Fruit fly (Drosophila melanogaster): ENCODE results near the gene CG12535.
A peak's percentile ranks its signal among the peaks of the same experiment; 100 is the strongest.

Gene CG12535

dm6 chrX:3476009-3476408 is 27.3 kb upstream of the CG12535 start (continued):
- TF ChIP-seq CG2120 (GFP tag; optimal IDR thresholded peaks at IDR 0.05) (no peak), CG7556 (GFP tag; optimal IDR thresholded peaks at IDR 0.05) (peak; percentile 13), NFAT (GFP tag; IDR thresholded peaks at IDR 0.05) (no peak), CG8290 (GFP tag; optimal IDR thresholded peaks at IDR 0.05) (no peak), CG8290 (tag; optimal IDR thresholded peaks at IDR 0.05) (peak in 1 of 2 experiments; percentile 11), CG10431 (GFP tag; optimal IDR thresholded peaks at IDR 0.05) (no peak), crol (GFP tag; IDR thresholded peaks at IDR 0.05) (no peak), Lim3 (GFP tag; IDR thresholded peaks at IDR 0.05) (no peak), CG18599 (GFP tag; optimal IDR thresholded peaks at IDR 0.05) (no peak), disco-r (GFP tag; optimal IDR thresholded peaks at IDR 0.05) (no peak), mam (GFP tag; optimal IDR thresholded peaks at IDR 0.05) (peak; percentile 7), CG13296 (GFP tag; optimal IDR thresholded peaks at IDR 0.05) (no peak), CG6765 (GFP tag; optimal IDR thresholded peaks at IDR 0.05) (no peak), GATAe (GFP tag; conservative IDR thresholded peaks at IDR 0.05) (no peak), CG18262 (tag; optimal IDR thresholded peaks at IDR 0.05) (peak; percentile 51), CG6683 (GFP tag; optimal IDR thresholded peaks at IDR 0.05) (no peak), otp (GFP tag; IDR thresholded peaks at IDR 0.05) (no peak), CG15269 (tag; optimal IDR thresholded peaks at IDR 0.05) (peak; percentile 39), da (GFP tag; optimal IDR thresholded peaks at IDR 0.05) (no peak), CG16815 (GFP tag; optimal IDR thresholded peaks at IDR 0.05) (peak; percentile 7), CG6175 (GFP tag; IDR thresholded peaks at IDR 0.05) (no peak), Usf (GFP tag; optimal IDR thresholded peaks at IDR 0.05) (no peak), emc (GFP tag; optimal IDR thresholded peaks at IDR 0.05) (no peak), rib (GFP tag; IDR thresholded peaks at IDR 0.05) (no peak), sens (GFP tag) (peak; percentile 90), CG12071 (GFP tag; optimal IDR thresholded peaks at IDR 0.05) (no peak), gro (GFP tag; optimal IDR thresholded peaks at IDR 0.05) (no peak), CG6272 (GFP tag; IDR thresholded peaks at IDR 0.05) (no peak), HmgZ (tag; optimal IDR thresholded peaks at IDR 0.05) (no peak), CG11504 (tag; optimal IDR thresholded peaks at IDR 0.05) (peak; percentile 66), z (GFP tag; IDR thresholded peaks at IDR 0.05) (no peak), MBD-R2 (GFP tag; IDR thresholded peaks at IDR 0.05) (no peak), Antp (GFP tag; optimal IDR thresholded peaks at IDR 0.05) (peak; percentile 13), NfI (GFP tag; optimal IDR thresholded peaks at IDR 0.05) (no peak), fd3F (GFP tag; optimal IDR thresholded peaks at IDR 0.05) (no peak), CG5180 (GFP tag; optimal IDR thresholded peaks at IDR 0.05) (no peak), inv (GFP tag; IDR thresholded peaks at IDR 0.05; ENCODE audit: partially characterized antibody) (no peak), Hr39 (optimal IDR thresholded peaks at IDR 0.05) (no peak), odd (GFP tag; optimal IDR thresholded peaks at IDR 0.05) (no peak), sna (GFP tag; IDR thresholded peaks at IDR 0.05; ENCODE audit: partially characterized antibody) (no peak), Dbx (GFP tag; IDR thresholded peaks at IDR 0.05) (no peak), Nf-YA (GFP tag; IDR thresholded peaks at IDR 0.05) (no peak), CG10543 (GFP tag; optimal IDR thresholded peaks at IDR 0.05) (no peak), Hr3 (GFP tag; optimal IDR thresholded peaks at IDR 0.05) (no peak), sob (GFP tag; IDR thresholded peaks at IDR 0.05) (no peak), lov (optimal IDR thresholded peaks at IDR 0.05) (no peak), lov (GFP tag; IDR thresholded peaks at IDR 0.05) (no peak), az2 (GFP tag; optimal IDR thresholded peaks at IDR 0.05) (peak; percentile 56), Mes4 (GFP tag; optimal IDR thresholded peaks at IDR 0.05) (no peak), CG17328 (GFP tag; IDR thresholded peaks at IDR 0.05) (peak; percentile 58; the same call in 1 of the 2 replicates), tup (GFP tag; optimal IDR thresholded peaks at IDR 0.05) (no peak), NK7.1 (GFP tag; optimal IDR thresholded peaks at IDR 0.05) (no peak), Bdp1 (GFP tag; optimal IDR thresholded peaks at IDR 0.05) (no peak), Ets97D (GFP tag; optimal IDR thresholded peaks at IDR 0.05) (peak; percentile 8)
